Worm (Caenorhabditis elegans) whole organism, L4/young adult: ENCODE results near the gene ZK1010.8.

Experiments
- dao-5 ChIP-seq: sonication (generic microtip); optimal IDR thresholded peaks from 2 replicates; lab custom pipeline; 2016; ENCODE audit warnings: missing genotype, missing genetic modification characterization, moderate library complexity, missing compliant biosample characterization
- him-1 ChIP-seq: sonication (generic microtip); optimal IDR thresholded peaks from 2 replicates; lab custom pipeline; 2016; ENCODE audit warnings: missing genotype, missing genetic modification reagents, missing genetic modification characterization, missing compliant biosample characterization

ce11 chrIII:13013912-13014311 lies 13.4 kb upstream of the ZK1010.8 start:
- TF ChIP-seq dao-5 (tag; lab: Kevin White, UChicago) (no peak), him-1 (no peak)
